Fruit fly (Drosophila melanogaster) whole organism, pupa: Measurements from ENCODE around the gene CG8034.
A peak's percentile ranks its signal among the peaks of the same experiment; 100 is the strongest.

Experiments
- CG10348 ChIP-seq: fragments of 200-800 bp; sonication (Bioruptor generic); IDR thresholded peaks from 2 replicates; pipeline ENCODE4 v1.3.6; 2022; ENCODE audit warnings: missing biosample characterization, missing genetic modification characterization
- CG12605 ChIP-seq: fragments of 200-800 bp; sonication (Bioruptor generic); IDR thresholded peaks from 2 replicates; pipeline ENCODE4 v1.3.6; 2022; ENCODE audit warnings: missing biosample characterization, missing genetic modification characterization
- CG13204 ChIP-seq: fragments of 200-800 bp; sonication (Bioruptor generic); optimal IDR thresholded peaks from 2 replicates; lab custom pipeline; 2018; ENCODE audit warnings: missing biosample characterization, mild to moderate bottlenecking, missing genetic modification characterization, moderate library complexity
- CG14655 ChIP-seq: fragments of 200-800 bp; sonication (Bioruptor generic); optimal IDR thresholded peaks from 3 replicates; lab custom pipeline; 2017; ENCODE audit warnings: mild to moderate bottlenecking, missing biosample characterization, missing genetic modification reagents, missing genetic modification characterization
- CG15710 ChIP-seq: fragments of 200-800 bp; sonication (Bioruptor generic); optimal IDR thresholded peaks from 2 replicates; lab custom pipeline; 2018; ENCODE audit warnings: missing biosample characterization, mild to moderate bottlenecking, missing genetic modification characterization, moderate library complexity
- CG17806 ChIP-seq: fragments of 200-800 bp; sonication (Bioruptor generic); optimal IDR thresholded peaks from 2 replicates; lab custom pipeline; 2018; ENCODE audit warnings: missing biosample characterization, mild to moderate bottlenecking, missing genetic modification characterization, moderate library complexity
- CG32121 ChIP-seq: fragments of 200-800 bp; sonication (Bioruptor generic); IDR thresholded peaks from 2 replicates; pipeline ENCODE4 v1.3.6; 2022; ENCODE audit warnings: missing biosample characterization, missing genetic modification characterization
- CG34367 ChIP-seq: fragments of 200-800 bp; sonication (Bioruptor generic); optimal IDR thresholded peaks from 2 replicates; lab custom pipeline; 2018; ENCODE audit warnings: missing biosample characterization, mild to moderate bottlenecking, missing genetic modification characterization
- CG4496 ChIP-seq: fragments of 200-800 bp; sonication (Bioruptor generic); IDR thresholded peaks from 3 replicates; pipeline ENCODE4 v1.3.6; 2022; ENCODE audit warnings: missing biosample characterization, missing genetic modification characterization
- CG8159 ChIP-seq: fragments of 200-800 bp; sonication (Bioruptor generic); optimal IDR thresholded peaks from 3 replicates; lab custom pipeline; 2018; ENCODE audit warnings: missing biosample characterization, mild to moderate bottlenecking, missing genetic modification characterization, moderate library complexity
- CG8301 ChIP-seq: fragments of 200-800 bp; sonication (Bioruptor generic); optimal IDR thresholded peaks from 2 replicates; lab custom pipeline; 2018; ENCODE audit warnings: missing biosample characterization, mild to moderate bottlenecking, missing genetic modification characterization
- CG9948 ChIP-seq: fragments of 200-800 bp; sonication (Bioruptor generic); optimal IDR thresholded peaks from 2 replicates; lab custom pipeline; 2018; ENCODE audit warnings: missing biosample characterization, mild to moderate bottlenecking, missing genetic modification characterization, moderate library complexity
- D1 ChIP-seq: fragments of 200-800 bp; sonication (Bioruptor generic); optimal IDR thresholded peaks from 2 replicates; lab custom pipeline; 2018; ENCODE audit warnings: missing biosample characterization, mild to moderate bottlenecking, missing genetic modification characterization, moderate library complexity
- EcR ChIP-seq: fragments of 200-800 bp; sonication (Bioruptor generic); optimal IDR thresholded peaks from 3 replicates; lab custom pipeline; 2019; ENCODE audit warnings: missing biosample characterization, missing genetic modification characterization, mild to moderate bottlenecking, moderate library complexity, missing genetic modification reagents
- Ets98B ChIP-seq: fragments of 200-800 bp; sonication (Bioruptor generic); IDR thresholded peaks from 2 replicates; pipeline ENCODE4 v1.3.6; 2022; ENCODE audit warnings: missing biosample characterization, missing genetic modification characterization
- Pif1A ChIP-seq: fragments of 200-800 bp; sonication (Bioruptor generic); optimal IDR thresholded peaks from 3 replicates; lab custom pipeline; 2016; ENCODE audit warnings: missing biosample characterization, missing genetic modification characterization
- Pif1B ChIP-seq: fragments of 200-800 bp; sonication (Bioruptor generic); optimal IDR thresholded peaks from 3 replicates; lab custom pipeline; 2016; ENCODE audit warnings: missing biosample characterization, missing genetic modification characterization
- Snoo ChIP-seq: fragments of 200-800 bp; sonication (Bioruptor generic); optimal IDR thresholded peaks from 3 replicates; lab custom pipeline; 2017; ENCODE audit warnings: missing biosample characterization, mild to moderate bottlenecking, missing genetic modification characterization, inconsistent platforms
- fd96Ca ChIP-seq: fragments of 200-800 bp; sonication (Bioruptor generic); IDR thresholded peaks from 3 replicates; pipeline ENCODE4 v1.3.6; 2022; ENCODE audit warnings: missing biosample characterization, missing genetic modification characterization
- gl ChIP-seq: fragments of 200-800 bp; sonication (Bioruptor generic); optimal IDR thresholded peaks from 2 replicates; lab custom pipeline; 2018; ENCODE audit warnings: missing biosample characterization, mild to moderate bottlenecking, missing genetic modification characterization
- rn ChIP-seq: fragments of 200-800 bp; sonication (Bioruptor generic); IDR thresholded peaks from 2 replicates; pipeline ENCODE4 v1.3.6; 2022; ENCODE audit warnings: missing biosample characterization, missing genetic modification characterization

The CG8034 gene

DNA sequence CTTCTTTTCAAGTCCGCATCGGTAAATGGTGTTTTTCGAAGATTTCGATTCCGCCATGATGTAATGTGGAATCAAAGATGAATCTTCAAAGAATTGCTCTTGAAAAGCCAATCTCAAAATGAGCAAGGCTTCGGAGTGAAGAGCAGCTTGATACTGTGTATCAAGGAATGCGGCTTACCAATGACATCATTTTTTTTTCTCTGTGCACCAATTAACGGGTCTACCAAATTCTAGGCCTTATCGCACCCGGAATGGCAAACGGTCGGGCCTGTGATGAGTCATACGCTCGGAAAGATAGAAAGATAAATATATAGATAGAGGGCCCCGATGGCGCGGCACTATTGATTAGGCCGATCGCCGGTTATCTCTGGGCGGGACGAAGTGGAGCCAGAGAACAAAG is 18.6 kb upstream of the CG8034 start:
- no peak for TF ChIP-seq CG15710 (tag; lab: Kevin White, UChicago)
- no peak for TF ChIP-seq CG32121
- TF ChIP-seq CG4496 = no peak
- TF ChIP-seq rn = no peak
- TF ChIP-seq CG8159 = no peak
- no peak for TF ChIP-seq CG14655 (GFP tag; lab: Kevin White, UChicago)
- TF ChIP-seq CG34367 (tag; lab: Kevin White, UChicago) = no peak
- TF ChIP-seq CG17806 (tag; lab: Kevin White, UChicago) = no peak
- no peak for TF ChIP-seq CG13204 (GFP tag; lab: Kevin White, UChicago)

DNA sequence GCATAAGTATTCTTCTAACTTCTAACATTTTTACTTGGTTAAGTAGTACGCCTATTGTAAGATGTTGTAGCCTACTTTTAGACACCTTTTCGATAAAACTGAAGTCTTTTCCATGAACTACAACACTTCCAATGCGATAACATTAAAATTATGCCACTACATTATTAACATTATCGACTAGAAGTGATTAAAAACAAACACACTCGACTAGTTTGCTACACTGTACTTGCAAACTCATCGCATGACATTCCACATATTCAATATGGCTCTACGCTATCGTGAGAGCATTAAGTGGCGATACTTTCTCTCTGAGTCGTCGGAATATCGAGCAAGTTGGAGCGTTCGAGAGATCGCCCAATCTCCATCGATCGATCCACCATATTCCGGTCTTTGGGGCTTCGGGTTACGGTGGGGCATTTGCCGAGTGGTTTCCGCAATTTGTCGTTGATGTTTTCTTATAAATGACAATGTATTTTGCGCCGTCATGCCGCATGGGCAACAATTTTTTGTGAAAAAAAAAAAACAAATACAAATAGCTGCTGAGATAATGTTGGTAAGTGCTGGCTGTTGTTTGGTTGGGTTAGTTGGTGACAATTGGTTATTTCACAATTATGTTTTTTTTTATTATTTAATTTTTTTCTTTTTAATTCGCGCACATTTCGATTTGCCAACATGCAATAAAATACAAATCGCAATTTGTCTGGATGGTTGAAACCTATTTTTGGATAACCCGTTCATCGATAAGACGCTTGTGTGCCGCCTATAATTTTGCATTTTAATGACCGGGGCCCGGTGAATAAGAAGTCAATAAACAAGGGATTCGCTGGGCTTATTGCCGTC is 17.7 kb upstream of the CG8034 start:
- no peak for TF ChIP-seq CG10348 (GFP tag; lab: Robert Waterston, UW)
- TF ChIP-seq D1 (tag; lab: Kevin White, UChicago) = no peak
- TF ChIP-seq CG15710 (tag; lab: Kevin White, UChicago) = no peak
- TF ChIP-seq rn = no peak
- TF ChIP-seq Pif1B = no peak
- TF ChIP-seq EcR (GFP tag; lab: Kevin White, UChicago) = peak; percentile 14
- peak; percentile 25; the same call in 1 of the 3 replicates for TF ChIP-seq CG4496
- no peak for TF ChIP-seq CG8301 (tag; lab: Kevin White, UChicago)
- no peak for TF ChIP-seq CG14655 (GFP tag; lab: Kevin White, UChicago)
- TF ChIP-seq CG8159 = no peak
- no peak for TF ChIP-seq Ets98B (GFP tag; lab: Robert Waterston, UW)
- TF ChIP-seq gl (tag; lab: Kevin White, UChicago) = no peak
- TF ChIP-seq CG12605 (GFP tag; lab: Robert Waterston, UW) = no peak

DNA sequence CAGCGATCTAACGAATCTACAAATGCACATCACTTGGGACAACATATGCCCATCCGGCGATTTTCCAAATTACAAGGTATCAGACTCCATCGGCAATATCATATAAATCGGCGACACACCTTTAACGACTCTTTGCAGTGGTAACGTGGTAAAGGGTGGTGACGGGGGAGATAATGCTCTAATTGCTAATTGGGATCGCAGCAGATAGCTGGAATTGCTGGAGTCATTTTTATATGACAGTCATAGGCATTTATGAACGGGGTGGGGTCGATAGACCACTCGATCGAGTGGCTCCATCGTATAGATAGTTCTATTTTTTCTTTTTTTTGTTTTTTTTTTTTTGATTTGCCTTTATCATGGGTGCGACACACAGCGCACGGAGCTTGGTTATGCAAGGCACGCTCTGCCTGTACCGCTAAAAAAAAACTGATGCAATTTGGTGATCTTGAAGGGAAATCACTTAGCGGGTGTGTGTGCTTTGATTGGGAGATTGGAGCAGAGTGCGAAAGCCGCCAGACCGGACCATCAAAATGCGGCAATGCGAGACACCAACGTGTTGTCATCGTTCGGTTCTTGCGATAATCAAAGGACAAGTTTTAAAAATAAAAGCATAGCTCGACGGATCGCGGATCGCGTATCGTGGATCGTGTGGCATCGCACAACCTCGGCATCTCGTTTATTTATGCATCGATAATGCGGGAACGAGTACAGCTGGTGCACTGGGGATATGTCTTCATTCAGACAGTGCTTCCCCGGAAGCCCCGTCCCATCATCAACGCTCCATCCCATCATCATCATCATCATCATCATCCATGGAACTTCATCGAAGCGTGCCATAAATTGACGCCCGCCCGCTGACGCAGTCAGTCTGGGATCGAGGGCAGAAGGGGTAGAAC is 16.6 kb upstream of the CG8034 start:
- no peak for TF ChIP-seq CG34367 (tag; lab: Kevin White, UChicago)
- no peak for TF ChIP-seq CG9948 (tag; lab: Kevin White, UChicago)
- no peak for TF ChIP-seq Snoo (tag; lab: Kevin White, UChicago)
- TF ChIP-seq CG14655 (GFP tag; lab: Kevin White, UChicago) = peak; percentile 10
- TF ChIP-seq CG12605 (GFP tag; lab: Robert Waterston, UW) = peak; percentile 64
- TF ChIP-seq D1 (tag; lab: Kevin White, UChicago) = no peak
- no peak for TF ChIP-seq CG8159
- TF ChIP-seq Pif1A = peak; percentile 18
- TF ChIP-seq EcR (GFP tag; lab: Kevin White, UChicago) = peak; percentile 85
- TF ChIP-seq rn = no peak
- TF ChIP-seq CG17806 (tag; lab: Kevin White, UChicago) = no peak
- TF ChIP-seq CG8301 (tag; lab: Kevin White, UChicago) = no peak
- no peak for TF ChIP-seq CG15710 (tag; lab: Kevin White, UChicago)
- no peak for TF ChIP-seq Pif1B
- TF ChIP-seq gl (tag; lab: Kevin White, UChicago) = peak; percentile 13
- peak; percentile 63 for TF ChIP-seq CG13204 (GFP tag; lab: Kevin White, UChicago)
- TF ChIP-seq fd96Ca (GFP tag; lab: Robert Waterston, UW) = no peak
- TF ChIP-seq CG4496 = peak; percentile 21; the same call in 1 of the 3 replicates
- no peak for TF ChIP-seq CG32121
- TF ChIP-seq Ets98B (GFP tag; lab: Robert Waterston, UW) = no peak

DNA sequence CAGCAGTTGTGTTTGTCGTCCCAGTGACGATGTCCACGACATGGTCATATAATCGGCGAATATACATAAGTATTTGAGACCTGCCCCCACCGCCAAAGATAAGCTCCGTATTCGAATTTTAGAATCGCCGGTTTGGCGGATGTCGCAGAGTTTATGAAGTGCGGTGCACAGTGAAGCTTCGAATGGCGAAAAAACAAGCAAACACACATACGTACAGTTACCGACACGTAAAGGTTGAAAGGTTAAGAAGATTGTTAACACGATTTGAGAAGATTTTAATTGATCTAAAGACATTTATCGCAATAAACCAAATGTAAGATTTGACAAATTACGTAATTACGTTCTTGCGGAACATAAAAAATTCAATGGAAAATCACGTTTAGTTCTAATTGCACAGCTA is 11.7 kb upstream of the CG8034 start:
- no peak for TF ChIP-seq EcR (GFP tag; lab: Kevin White, UChicago)
- no peak for TF ChIP-seq CG9948 (tag; lab: Kevin White, UChicago)
- TF ChIP-seq CG15710 (tag; lab: Kevin White, UChicago) = no peak
- no peak for TF ChIP-seq CG12605 (GFP tag; lab: Robert Waterston, UW)
- TF ChIP-seq Pif1B = no peak
- TF ChIP-seq Pif1A = no peak
- no peak for TF ChIP-seq rn
- no peak for TF ChIP-seq CG13204 (GFP tag; lab: Kevin White, UChicago)
- TF ChIP-seq Snoo (tag; lab: Kevin White, UChicago) = no peak
- no peak for TF ChIP-seq CG14655 (GFP tag; lab: Kevin White, UChicago)
- TF ChIP-seq CG8159 = no peak
- TF ChIP-seq fd96Ca (GFP tag; lab: Robert Waterston, UW) = no peak
- no peak for TF ChIP-seq CG8301 (tag; lab: Kevin White, UChicago)
- no peak for TF ChIP-seq CG17806 (tag; lab: Kevin White, UChicago)
- TF ChIP-seq Ets98B (GFP tag; lab: Robert Waterston, UW) = no peak
- TF ChIP-seq CG4496 = no peak
- no peak for TF ChIP-seq CG34367 (tag; lab: Kevin White, UChicago)
- no peak for TF ChIP-seq CG10348 (GFP tag; lab: Robert Waterston, UW)

DNA sequence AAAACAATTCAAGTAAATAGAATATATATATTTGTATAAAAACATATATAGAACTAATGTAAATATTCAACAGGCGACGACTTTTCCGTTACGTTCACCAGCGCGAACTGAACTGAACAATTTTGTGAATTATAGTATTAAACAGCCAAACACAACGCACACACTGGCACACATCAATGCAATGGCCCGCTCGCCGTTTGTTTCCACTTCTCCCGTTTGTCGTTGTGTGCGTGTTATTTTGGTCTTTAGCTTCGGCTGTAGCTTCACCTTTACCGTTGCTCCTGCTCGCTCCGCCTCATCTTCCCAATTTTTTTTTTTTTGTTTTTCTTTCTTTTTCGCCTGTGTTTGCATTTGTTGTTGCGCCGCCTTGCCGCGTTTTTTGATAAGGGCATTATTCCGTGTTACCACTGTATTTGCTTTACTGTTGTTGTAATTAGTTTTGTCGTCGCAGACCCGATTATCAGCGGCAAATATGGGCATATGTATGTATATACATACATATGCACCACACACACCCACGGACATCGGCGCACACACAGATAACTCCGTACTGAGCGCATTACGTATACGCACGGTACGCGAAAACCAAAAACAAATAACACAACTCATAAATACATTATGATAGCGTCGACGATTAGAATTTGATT is 10.0 kb upstream of the CG8034 start, which contains the start of gene CG8051:
Gene CG8051, minus strand, starts transcription at position 116 of the 647 bp plus-strand sequence.
- TF ChIP-seq CG15710 (tag; lab: Kevin White, UChicago) (no peak), CG10348 (GFP tag; lab: Robert Waterston, UW) (no peak), CG32121 (peak; percentile 39; the same call in 1 of the 2 replicates), Pif1B (no peak), CG17806 (tag; lab: Kevin White, UChicago) (no peak), fd96Ca (GFP tag; lab: Robert Waterston, UW) (peak; percentile 33; the same call in 1 of the 3 replicates), CG12605 (GFP tag; lab: Robert Waterston, UW) (no peak), EcR (GFP tag; lab: Kevin White, UChicago) (no peak), CG14655 (GFP tag; lab: Kevin White, UChicago) (no peak), CG13204 (GFP tag; lab: Kevin White, UChicago) (no peak), CG34367 (tag; lab: Kevin White, UChicago) (no peak), CG4496 (no peak), rn (no peak), Ets98B (GFP tag; lab: Robert Waterston, UW) (no peak)
- TF ChIP-seq, all 21 proteins: peak for 2
